Fruit fly (Drosophila melanogaster) whole organism, embryonic: ENCODE measurements around the gene Pph13.
A peak's percentile ranks its signal among the peaks of the same experiment; 100 is the strongest.

Experiments
- CG10209 ChIP-seq: fragments of 200-800 bp; sonication (Bioruptor generic); optimal IDR thresholded peaks from 3 replicates; lab custom pipeline; 2017; ENCODE audit warnings: missing biosample characterization, mild to moderate bottlenecking, missing genetic modification characterization, missing genetic modification reagents
- CG10462 ChIP-seq: fragments of 200-800 bp; sonication (Bioruptor generic); optimal IDR thresholded peaks from 2 replicates; lab custom pipeline; 2016; ENCODE audit warnings: missing biosample characterization, missing genetic modification characterization
- CG12942 ChIP-seq: fragments of 200-800 bp; sonication (Bioruptor generic); optimal IDR thresholded peaks from 3 replicates; lab custom pipeline; 2016; ENCODE audit warnings: missing biosample characterization, missing genetic modification characterization
- CG16863 ChIP-seq: fragments of 200-800 bp; sonication (Bioruptor generic); optimal IDR thresholded peaks from 3 replicates; lab custom pipeline; 2016; ENCODE audit warnings: missing biosample characterization, missing genetic modification characterization
- CG17361 ChIP-seq: fragments of 200-800 bp; sonication (Bioruptor generic); IDR thresholded peaks from 3 replicates; pipeline ENCODE4 v1.3.6; 2022; ENCODE audit warnings: missing biosample characterization, missing genetic modification characterization
- CG17802 ChIP-seq: fragments of 200-800 bp; sonication (Bioruptor generic); optimal IDR thresholded peaks from 2 replicates; lab custom pipeline; 2018; ENCODE audit warnings: missing biosample characterization, mild to moderate bottlenecking, missing genetic modification characterization, moderate library complexity
- CG2712 ChIP-seq: fragments of 200-800 bp; optimal IDR thresholded peaks from 3 replicates; lab custom pipeline; 2019; ENCODE audit warnings: missing biosample characterization, mild to moderate bottlenecking, missing genetic modification characterization, moderate library complexity
- CG2875 ChIP-seq: fragments of 200-800 bp; sonication (Bioruptor generic); optimal IDR thresholded peaks from 2 replicates; lab custom pipeline; 2017; ENCODE audit warnings: missing biosample characterization, mild to moderate bottlenecking, missing genetic modification characterization, missing genetic modification reagents
- CG30431 ChIP-seq: fragments of 200-800 bp; sonication (Bioruptor generic); optimal IDR thresholded peaks from 2 replicates; lab custom pipeline; 2017; ENCODE audit warnings: missing biosample characterization, missing genetic modification characterization
- CG3163 ChIP-seq: fragments of 200-800 bp; sonication (Bioruptor generic); optimal IDR thresholded peaks from 3 replicates; lab custom pipeline; 2016; ENCODE audit warnings: missing biosample characterization, missing genetic modification characterization
- CG3847 ChIP-seq: fragments of 200-800 bp; sonication (Bioruptor generic); IDR thresholded peaks from 2 replicates; pipeline ENCODE4 v1.3.6; 2022; ENCODE audit warnings: missing biosample characterization, missing genetic modification characterization
- CG7556 ChIP-seq: fragments of 200-800 bp; sonication (Bioruptor generic); optimal IDR thresholded peaks from 2 replicates; lab custom pipeline; 2017; ENCODE audit warnings: missing biosample characterization, mild to moderate bottlenecking, missing genetic modification characterization
- CG8089 ChIP-seq: fragments of 200-800 bp; sonication (Bioruptor generic); optimal IDR thresholded peaks from 3 replicates; lab custom pipeline; 2016; ENCODE audit warnings: missing biosample characterization, missing genetic modification characterization
- CG9797 ChIP-seq: fragments of 200-800 bp; sonication (Bioruptor generic); optimal IDR thresholded peaks from 3 replicates; lab custom pipeline; 2018; ENCODE audit warnings: missing biosample characterization, mild to moderate bottlenecking, missing genetic modification characterization
- Doc2 ChIP-seq: fragments of 200-800 bp; sonication (Bioruptor generic); IDR thresholded peaks from 2 replicates; pipeline ENCODE4 v1.3.6; 2022; ENCODE audit warnings: missing biosample characterization, missing genetic modification characterization
- Drgx ChIP-seq: fragments of 200-800 bp; sonication (Bioruptor generic); IDR thresholded peaks from 2 replicates; pipeline ENCODE4 v1.3.6; 2022; ENCODE audit warnings: missing biosample characterization, missing genetic modification characterization
- Eip74EF ChIP-seq, 2 experiments: fragments of 200-800 bp in 1 of 2; fragments of >200 bp in 1 of 2; sonication (Bioruptor generic) in 1 of 2; optimal IDR thresholded peaks; 2 replicates each; lab custom pipeline; 2017 to 2019; ENCODE audit warnings: missing biosample characterization in 2 of 2, missing genetic modification characterization in 2 of 2, mild to moderate bottlenecking in 1 of 2, moderate library complexity in 1 of 2
- Ets65A ChIP-seq: fragments of 200-800 bp; sonication (Bioruptor generic); peaks from one replicate; lab custom pipeline; 2016; ENCODE audit warnings: missing biosample characterization, missing genetic modification characterization
- MBD-R2 ChIP-seq: fragments of 200-800 bp; sonication (Bioruptor generic); IDR thresholded peaks from 2 replicates; pipeline ENCODE4 v1.3.6; 2022; ENCODE audit warnings: missing biosample characterization, missing genetic modification characterization
- aop ChIP-seq: fragments of 200-800 bp; sonication (Bioruptor generic); IDR thresholded peaks from 2 replicates; pipeline ENCODE4 v1.3.6; 2022; ENCODE audit warnings: missing biosample characterization, missing genetic modification characterization
- bsh ChIP-seq, 2 experiments: fragments of 200-800 bp; sonication (Bioruptor generic); optimal IDR thresholded peaks; 2 replicates each; lab custom pipeline; 2017 to 2018; ENCODE audit warnings: mild to moderate bottlenecking in 2 of 2, missing biosample characterization in 2 of 2, missing genetic modification characterization in 2 of 2, moderate library complexity in 1 of 2
- ci ChIP-seq: fragments of 200-800 bp; sonication (Bioruptor generic); IDR thresholded peaks from 3 replicates; pipeline ENCODE4 v1.3.6; 2022; ENCODE audit warnings: missing biosample characterization, missing genetic modification characterization
- dmrt11E ChIP-seq: fragments of 200-800 bp; sonication (Bioruptor generic); optimal IDR thresholded peaks from 3 replicates; lab custom pipeline; 2018; ENCODE audit warnings: missing biosample characterization, mild to moderate bottlenecking, missing genetic modification characterization, moderate library complexity
- gro ChIP-seq: fragments of 200-800 bp; sonication (Bioruptor generic); optimal IDR thresholded peaks from 2 replicates; lab custom pipeline; 2016; ENCODE audit warnings: missing biosample characterization, missing genetic modification characterization
- hb ChIP-seq: fragments of 200-800 bp; sonication (Bioruptor generic); IDR thresholded peaks from 3 replicates; pipeline ENCODE4 v1.3.6; 2022; ENCODE audit warnings: missing biosample characterization, missing genetic modification characterization; ENCODE audit not compliant: partially characterized antibody
- hkb ChIP-seq, 2 experiments: fragments of 200-800 bp in 1 of 2; fragments of >200 bp in 1 of 2; sonication (Bioruptor generic) in 1 of 2; IDR thresholded peaks in 1 of 2; optimal IDR thresholded peaks in 1 of 2; 2 replicates each; pipeline versions ENCODE4 v1.3.6 to Lab custom; 2017 to 2022; ENCODE audit warnings: missing biosample characterization in 1 of 2, missing genetic modification characterization in 1 of 2
- jing ChIP-seq: fragments of 200-800 bp; sonication (Bioruptor generic); optimal IDR thresholded peaks from 2 replicates; lab custom pipeline; 2018; ENCODE audit warnings: missing biosample characterization, mild to moderate bottlenecking, missing genetic modification characterization
- kah ChIP-seq: fragments of 200-800 bp; sonication (Bioruptor generic); optimal IDR thresholded peaks from 2 replicates; lab custom pipeline; 2018; ENCODE audit warnings: missing biosample characterization, mild to moderate bottlenecking, missing genetic modification characterization
- lilli ChIP-seq: fragments of 200-800 bp; sonication (Bioruptor generic); optimal IDR thresholded peaks from 3 replicates; lab custom pipeline; 2016; ENCODE audit warnings: missing biosample characterization, missing genetic modification characterization
- mirr ChIP-seq: fragments of 200-800 bp; sonication (Bioruptor generic); optimal IDR thresholded peaks from 3 replicates; lab custom pipeline; 2018; ENCODE audit warnings: missing biosample characterization, mild to moderate bottlenecking, missing genetic modification characterization
- nom ChIP-seq: fragments of 200-800 bp; sonication (Bioruptor generic); optimal IDR thresholded peaks from 2 replicates; lab custom pipeline; 2017; ENCODE audit warnings: missing biosample characterization, missing genetic modification characterization, mild to moderate bottlenecking, moderate library complexity, missing genetic modification reagents
- psq ChIP-seq: fragments of 200-800 bp; sonication (Bioruptor generic); optimal IDR thresholded peaks from 2 replicates; lab custom pipeline; 2017; ENCODE audit warnings: missing biosample characterization, missing genetic modification characterization
- scrt ChIP-seq: fragments of 200-800 bp; sonication (Bioruptor generic); optimal IDR thresholded peaks from 2 replicates; lab custom pipeline; 2018; ENCODE audit warnings: missing biosample characterization, mild to moderate bottlenecking, missing genetic modification characterization, moderate library complexity
- sens ChIP-seq: fragments of 200-800 bp; sonication (Bioruptor generic); peaks from one replicate; lab custom pipeline; 2016; ENCODE audit warnings: missing biosample characterization, missing genetic modification characterization
- sob ChIP-seq: fragments of 200-800 bp; sonication (Bioruptor generic); IDR thresholded peaks from 2 replicates; pipeline ENCODE4 v1.3.6; 2022; ENCODE audit warnings: missing biosample characterization, missing genetic modification characterization

The Pph13 gene

dm6 chr2L:606952-607351 lies 29.7 kb downstream of the Pph13 start:
- no peak for TF ChIP-seq CG2875 (GFP tag; lab: Kevin White, UChicago)
- TF ChIP-seq CG2712 (tag; lab: Kevin White, UChicago), result no peak
- TF ChIP-seq jing (GFP tag; lab: Kevin White, UChicago), result no peak

DNA sequence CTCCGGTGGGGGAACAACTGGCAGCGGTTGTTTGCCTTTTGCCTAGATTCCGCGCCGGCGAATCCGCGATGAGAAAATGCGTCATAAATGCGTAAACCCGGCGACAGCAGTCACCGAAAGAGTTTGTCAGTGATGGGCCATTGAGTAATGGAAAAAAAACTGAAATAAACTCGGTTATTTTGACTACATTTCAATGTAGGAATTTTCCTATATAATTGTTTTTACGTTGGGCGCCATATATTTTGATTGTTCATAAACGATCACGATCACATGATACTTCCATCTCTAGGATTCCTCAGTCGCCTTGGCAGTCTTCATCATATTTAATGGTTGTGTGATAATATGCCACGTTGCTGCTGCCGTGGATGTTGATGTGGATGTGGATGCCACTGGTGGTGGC lies 30.9 kb downstream of the Pph13 start:
- TF ChIP-seq bsh (GFP tag; optimal IDR thresholded peaks at IDR 0.05; lab: Kevin White, UChicago) (peak in 1 of 2 experiments; percentile 40), CG17361 (GFP tag; lab: Robert Waterston, UW) (0 out of 3 replicates have a peak, but pooled peaks have one; percentile 24), nom (GFP tag; lab: Kevin White, UChicago) (peak; percentile 56), ci (GFP tag; lab: Robert Waterston, UW) (no peak), lilli (GFP tag; lab: Kevin White, UChicago) (no peak), Ets65A (GFP tag; lab: Kevin White, UChicago) (peak; percentile 56), Drgx (GFP tag; lab: Robert Waterston, UW) (peak; percentile 62)

DNA sequence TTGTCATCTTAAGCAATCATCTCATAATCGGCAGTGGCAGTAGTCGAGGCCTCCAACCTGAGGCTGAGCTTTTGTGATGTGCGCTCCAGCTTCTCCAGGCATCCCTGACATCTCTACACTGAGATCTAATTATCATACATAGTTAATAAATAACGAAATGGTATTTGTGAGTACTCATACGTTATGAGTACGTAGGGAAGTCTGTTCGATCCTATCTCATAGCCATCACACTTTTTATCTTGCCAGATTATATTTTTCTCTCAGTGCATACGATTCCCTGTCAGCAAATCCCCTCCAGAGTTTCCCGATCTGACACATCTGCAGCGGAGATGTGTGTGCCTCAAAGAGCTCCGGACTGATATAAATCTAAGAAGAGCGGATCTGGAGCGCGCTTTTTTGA lies 32.2 kb downstream of the Pph13 start:
- TF ChIP-seq kah (no peak), sens (GFP tag; lab: Kevin White, UChicago) (peak; percentile 6), Doc2 (GFP tag; lab: Robert Waterston, UW) (no peak), bsh (GFP tag; optimal IDR thresholded peaks at IDR 0.05; lab: Kevin White, UChicago) (peak in 1 of 2 experiments; percentile 57), gro (GFP tag; lab: Kevin White, UChicago) (no peak), Ets65A (GFP tag; lab: Kevin White, UChicago) (peak; percentile 77), CG8089 (GFP tag; lab: Kevin White, UChicago) (no peak), psq (GFP tag; lab: Kevin White, UChicago) (no peak), dmrt11E (no peak), mirr (GFP tag; lab: Kevin White, UChicago) (no peak), sob (GFP tag; lab: Robert Waterston, UW) (no peak), MBD-R2 (GFP tag; lab: Robert Waterston, UW) (no peak), CG10209 (no peak), CG17802 (no peak), nom (GFP tag; lab: Kevin White, UChicago) (peak; percentile 28), CG3163 (GFP tag; lab: Kevin White, UChicago) (no peak)

DNA sequence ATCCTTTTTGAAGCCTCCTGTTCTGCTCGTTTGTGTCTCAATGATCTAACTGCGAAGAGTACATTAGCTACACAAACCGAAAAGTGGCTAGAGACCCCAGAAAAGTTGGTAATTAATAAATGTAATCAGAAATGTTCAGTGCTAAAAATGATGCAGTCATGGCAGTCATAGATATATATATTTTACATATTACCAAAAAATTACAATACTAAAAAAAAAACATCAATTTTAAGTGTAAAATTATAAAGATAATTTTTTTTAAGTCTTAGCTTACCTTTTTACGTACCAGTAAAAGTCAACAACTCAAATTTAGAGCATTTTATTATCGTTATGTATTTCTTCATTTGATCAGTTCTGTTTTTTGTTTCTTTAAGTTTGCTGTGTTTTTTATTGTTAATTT lies 35.5 kb downstream of the Pph13 start:
- TF ChIP-seq CG3847 (GFP tag; lab: Robert Waterston, UW), result no peak
- TF ChIP-seq CG7556 (GFP tag; lab: Kevin White, UChicago), result no peak
- no peak for TF ChIP-seq CG12942 (GFP tag; lab: Kevin White, UChicago)

- TF ChIP-seq CG30431 (GFP tag; lab: Kevin White, UChicago), result no peak
- TF ChIP-seq CG10462, result no peak
- no peak for TF ChIP-seq CG9797 (GFP tag; lab: Kevin White, UChicago)
- TF ChIP-seq CG16863 (GFP tag; lab: Kevin White, UChicago), result no peak
- no peak for TF ChIP-seq hkb (optimal IDR thresholded peaks at IDR 0.05; lab: Kevin White, UChicago)
- TF ChIP-seq hkb (GFP tag; IDR thresholded peaks at IDR 0.05; lab: Robert Waterston, UW), result no peak
- TF ChIP-seq scrt, result no peak
- TF ChIP-seq aop (GFP tag; lab: Robert Waterston, UW), result no peak
- no peak for TF ChIP-seq Eip74EF (GFP tag; optimal IDR thresholded peaks at IDR 0.05; lab: Kevin White, UChicago)
- TF ChIP-seq hb, result no peak
These were observed 37.7 kb downstream of the Pph13 start for dm6 chr2L:615023-615422.
